Fruit fly (Drosophila melanogaster): ENCODE data around the gene Alr.
A peak's percentile ranks its signal among the peaks of the same experiment; 100 is the strongest.

The Alr gene

DNA sequence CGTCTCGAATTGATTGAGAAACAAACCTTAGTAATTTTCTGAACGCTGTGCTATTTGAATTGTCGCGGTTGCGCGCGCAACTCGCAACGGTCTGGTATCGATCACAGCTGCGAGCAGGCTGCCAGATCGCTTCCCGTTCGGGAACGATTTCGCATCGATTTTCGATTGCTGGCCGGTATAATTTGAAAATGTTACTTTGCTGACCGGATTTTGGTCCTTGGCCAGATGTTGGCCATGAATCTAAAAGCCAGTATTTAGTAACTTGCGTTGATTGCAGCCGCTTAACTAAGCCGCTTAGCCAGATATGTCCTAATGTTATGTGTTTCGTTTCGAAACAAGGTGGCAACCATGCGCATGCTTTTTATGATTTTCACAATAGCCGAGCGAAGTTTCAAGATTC, 451 bp downstream of the Alr start (continued):
- no peak for TF ChIP-seq br (optimal IDR thresholded peaks at IDR 0.05)
- no peak for TF ChIP-seq tx (GFP tag; optimal IDR thresholded peaks at IDR 0.05)
- peak; percentile 53 for TF ChIP-seq HmgZ (tag; optimal IDR thresholded peaks at IDR 0.05)
- no peak for TF ChIP-seq B-H1 (GFP tag; IDR thresholded peaks at IDR 0.05)
- peak in 1 of 2 experiments; percentile 8 for TF ChIP-seq dpn (GFP tag; optimal IDR thresholded peaks at IDR 0.05)
- no peak for TF ChIP-seq chif (GFP tag; optimal IDR thresholded peaks at IDR 0.05)
- no peak for TF ChIP-seq CG15011 (GFP tag; optimal IDR thresholded peaks at IDR 0.05)
- TF ChIP-seq CG8924 (tag; optimal IDR thresholded peaks at IDR 0.05) = no peak
- no peak for TF ChIP-seq fd102C (GFP tag; optimal IDR thresholded peaks at IDR 0.05)
- no peak for TF ChIP-seq Hand (GFP tag; optimal IDR thresholded peaks at IDR 0.05)
- peak; percentile 93 for TF ChIP-seq Dp (GFP tag; optimal IDR thresholded peaks at IDR 0.05)
- no peak for TF ChIP-seq CG17385 (GFP tag; optimal IDR thresholded peaks at IDR 0.05)
- peak; percentile 45 for TF ChIP-seq phol (tag; optimal IDR thresholded peaks at IDR 0.05)
- no peak for TF ChIP-seq sima (GFP tag; optimal IDR thresholded peaks at IDR 0.05)
- TF ChIP-seq zfh2 (GFP tag; optimal IDR thresholded peaks at IDR 0.05) = peak; percentile 7
- TF ChIP-seq CG31224 (GFP tag; IDR thresholded peaks at IDR 0.05) = no peak
- no peak for TF ChIP-seq tgo (GFP tag; IDR thresholded peaks at IDR 0.05)
- TF ChIP-seq CG9797 (GFP tag; optimal IDR thresholded peaks at IDR 0.05) = peak; percentile 43
- no peak for TF ChIP-seq CG8944 (GFP tag; optimal IDR thresholded peaks at IDR 0.05)
- no peak for TF ChIP-seq CG4707 (GFP tag; optimal IDR thresholded peaks at IDR 0.05)
- TF ChIP-seq dati (GFP tag; IDR thresholded peaks at IDR 0.05) = no peak
- TF ChIP-seq CG10979 (tag; optimal IDR thresholded peaks at IDR 0.05) = no peak
- TF ChIP-seq org-1 (GFP tag; optimal IDR thresholded peaks at IDR 0.05) = no peak
- no peak for TF ChIP-seq CG5245 (GFP tag; optimal IDR thresholded peaks at IDR 0.05)
- peak; percentile 66 for TF ChIP-seq CG15514 (GFP tag; optimal IDR thresholded peaks at IDR 0.05)
- TF ChIP-seq Rfx (GFP tag; IDR thresholded peaks at IDR 0.05) = peak; percentile 47
- TF ChIP-seq CG17328 (GFP tag; IDR thresholded peaks at IDR 0.05) = no peak
- no peak for TF ChIP-seq dimm (GFP tag; IDR thresholded peaks at IDR 0.05)
- TF ChIP-seq BtbVII (GFP tag; optimal IDR thresholded peaks at IDR 0.05) = no peak
- peak; percentile 41 for TF ChIP-seq Ets97D (GFP tag; optimal IDR thresholded peaks at IDR 0.05)
- TF ChIP-seq CG9215 (GFP tag; IDR thresholded peaks at IDR 0.05) = no peak
- no peak for TF ChIP-seq MTF-1 (GFP tag; optimal IDR thresholded peaks at IDR 0.05; ENCODE audit: borderline replicate concordance)
- TF ChIP-seq fd96Cb (tag; optimal IDR thresholded peaks at IDR 0.05) = no peak
- peak; percentile 68 for TF ChIP-seq CG17186 (GFP tag; optimal IDR thresholded peaks at IDR 0.05)
- no peak for TF ChIP-seq CG3065 (GFP tag; optimal IDR thresholded peaks at IDR 0.05)
- TF ChIP-seq wor (GFP tag; IDR thresholded peaks at IDR 0.05) = no peak
- no peak for TF ChIP-seq fd3F (GFP tag; optimal IDR thresholded peaks at IDR 0.05)
- TF ChIP-seq Med (GFP tag) = peak; percentile 83
- TF ChIP-seq Pdp1 (GFP tag; optimal IDR thresholded peaks at IDR 0.05) = peak in 1 of 2 experiments; percentile 55
- TF ChIP-seq abd-A (tag; optimal IDR thresholded peaks at IDR 0.05) = no peak
- TF ChIP-seq CG3838 (GFP tag; optimal IDR thresholded peaks at IDR 0.05) = no peak
- TF ChIP-seq CG6254 (GFP tag; optimal IDR thresholded peaks at IDR 0.05) = no peak
- no peak for TF ChIP-seq CG34224 (GFP tag; IDR thresholded peaks at IDR 0.05; ENCODE audit: partially characterized antibody)
- no peak for TF ChIP-seq slbo (GFP tag; IDR thresholded peaks at IDR 0.05)
- no peak for TF ChIP-seq hb (GFP tag; IDR thresholded peaks at IDR 0.05; ENCODE audit: partially characterized antibody)
- no peak for TF ChIP-seq row (GFP tag; IDR thresholded peaks at IDR 0.05)
- peak; percentile 82 for TF ChIP-seq pzg (GFP tag; optimal IDR thresholded peaks at IDR 0.05)
- TF ChIP-seq tna (GFP tag; IDR thresholded peaks at IDR 0.05; ENCODE audit: partially characterized antibody) = no peak
- no peak for TF ChIP-seq CG2199 (GFP tag; IDR thresholded peaks at IDR 0.05)
- no peak for TF ChIP-seq luna (GFP tag; optimal IDR thresholded peaks at IDR 0.05)
- TF ChIP-seq dmrt11E (tag; optimal IDR thresholded peaks at IDR 0.05) = no peak
- TF ChIP-seq danr (GFP tag; IDR thresholded peaks at IDR 0.05) = no peak
